Fruit fly (Drosophila melanogaster) whole organism, embryonic: ENCODE results near the gene CG10019.

Source experiments
- Atf-2 ChIP-seq: fragments of 200-800 bp; sonication (Bioruptor generic); optimal IDR thresholded peaks from 2 replicates; lab custom pipeline; 2016; ENCODE audit warnings: missing biosample characterization, missing genetic modification characterization
- Bteb2 ChIP-seq: fragments of 200-800 bp; sonication (Bioruptor generic); optimal IDR thresholded peaks from 2 replicates; lab custom pipeline; 2016; ENCODE audit warnings: missing biosample characterization, missing genetic modification characterization
- CG10147 ChIP-seq: fragments of 200-800 bp; sonication (Bioruptor generic); optimal IDR thresholded peaks from 2 replicates; lab custom pipeline; 2019; ENCODE audit warnings: missing biosample characterization, mild to moderate bottlenecking, missing genetic modification characterization, moderate library complexity
- CG10366 ChIP-seq: fragments of 200-800 bp; sonication (Bioruptor generic); IDR thresholded peaks from 2 replicates; pipeline ENCODE4 v1.3.6; 2022; ENCODE audit warnings: missing biosample characterization, missing genetic modification characterization
- CG11085 ChIP-seq: fragments of 200-800 bp; sonication (Bioruptor generic); IDR thresholded peaks from 2 replicates; pipeline ENCODE4 v1.3.6; 2022; ENCODE audit warnings: missing biosample characterization, missing genetic modification characterization
- CG12104 ChIP-seq: fragments of 200-800 bp; sonication (Bioruptor generic); optimal IDR thresholded peaks from 3 replicates; lab custom pipeline; 2016; ENCODE audit warnings: missing biosample characterization, missing genetic modification characterization
- CG18619 ChIP-seq: fragments of 200-800 bp; sonication (Bioruptor generic); optimal IDR thresholded peaks from 3 replicates; lab custom pipeline; 2017; ENCODE audit warnings: missing biosample characterization, mild to moderate bottlenecking, missing genetic modification characterization
- CG18764 ChIP-seq: fragments of 200-800 bp; sonication (Bioruptor generic); optimal IDR thresholded peaks from 3 replicates; lab custom pipeline; 2016; ENCODE audit warnings: missing biosample characterization, missing genetic modification characterization
- CG2199 ChIP-seq: fragments of 200-800 bp; sonication (Bioruptor generic); IDR thresholded peaks from 3 replicates; pipeline ENCODE4 v1.3.6; 2022; ENCODE audit warnings: missing biosample characterization, missing genetic modification characterization
- CG3163 ChIP-seq: fragments of 200-800 bp; sonication (Bioruptor generic); optimal IDR thresholded peaks from 3 replicates; lab custom pipeline; 2016; ENCODE audit warnings: missing biosample characterization, missing genetic modification characterization
- CG34224 ChIP-seq: fragments of 200-800 bp; sonication (Bioruptor generic); IDR thresholded peaks from 3 replicates; pipeline ENCODE4 v1.3.6; 2022; ENCODE audit warnings: missing biosample characterization, missing genetic modification characterization; ENCODE audit not compliant: partially characterized antibody
- CG3726 ChIP-seq: fragments of 200-800 bp; sonication (Bioruptor generic); IDR thresholded peaks from 3 replicates; pipeline ENCODE4, ENCODE4 v1.3.6; 2022; ENCODE audit warnings: missing biosample characterization, missing genetic modification characterization
- CG5245 ChIP-seq: fragments of 200-800 bp; sonication (Bioruptor generic); optimal IDR thresholded peaks from 3 replicates; lab custom pipeline; 2016; ENCODE audit warnings: missing biosample characterization, missing genetic modification characterization
- CG7271 ChIP-seq: fragments of 200-800 bp; sonication (Bioruptor generic); optimal IDR thresholded peaks from 2 replicates; lab custom pipeline; 2018; ENCODE audit warnings: missing biosample characterization, mild to moderate bottlenecking, missing genetic modification characterization, moderate library complexity
- CG7372 ChIP-seq: fragments of 200-800 bp; sonication (Bioruptor generic); IDR thresholded peaks from 2 replicates; pipeline ENCODE4 v1.3.6; 2022; ENCODE audit warnings: missing biosample characterization, missing genetic modification characterization
- CG8089 ChIP-seq: fragments of 200-800 bp; sonication (Bioruptor generic); optimal IDR thresholded peaks from 3 replicates; lab custom pipeline; 2016; ENCODE audit warnings: missing biosample characterization, missing genetic modification characterization
- CG8290 ChIP-seq, 3 experiments: fragments of 200-800 bp; sonication (Bioruptor generic); optimal IDR thresholded peaks; 2 replicates each; lab custom pipeline; 2016 to 2019; ENCODE audit warnings: missing biosample characterization in 3 of 3, missing genetic modification characterization in 3 of 3, mild to moderate bottlenecking in 2 of 3, moderate library complexity in 1 of 3
- CG8388 ChIP-seq: fragments of 200-800 bp; sonication (Bioruptor generic); optimal IDR thresholded peaks from 2 replicates; lab custom pipeline; 2019; ENCODE audit warnings: missing biosample characterization, mild to moderate bottlenecking, missing genetic modification characterization, moderate library complexity
- CG8765 ChIP-seq: fragments of 200-800 bp; sonication (Bioruptor generic); IDR thresholded peaks from 2 replicates; pipeline ENCODE4 v1.3.6; 2022; ENCODE audit warnings: missing biosample characterization, missing genetic modification characterization
- D ChIP-seq, 2 experiments: fragments of 200-800 bp in 1 of 2; fragments of >200 bp in 1 of 2; sonication (Bioruptor generic) in 1 of 2; optimal IDR thresholded peaks; 2 replicates in 1 of 2; 3 replicates in 1 of 2; lab custom pipeline; 2017; ENCODE audit warnings: mild to moderate bottlenecking in 1 of 2, missing biosample characterization in 1 of 2, missing genetic modification characterization in 1 of 2, missing genetic modification reagents in 1 of 2
- Dbx ChIP-seq: fragments of 200-800 bp; sonication (Bioruptor generic); IDR thresholded peaks from 3 replicates; pipeline ENCODE4 v1.3.6; 2022; ENCODE audit warnings: missing biosample characterization, missing genetic modification characterization
- Dll ChIP-seq: fragments of 200-800 bp; sonication (Bioruptor generic); IDR thresholded peaks from 4 replicates; pipeline ENCODE4 v1.3.6; 2022; ENCODE audit warnings: missing biosample characterization, missing genetic modification characterization; ENCODE audit not compliant: partially characterized antibody
- H2.0 ChIP-seq: fragments of 200-800 bp; sonication (Bioruptor generic); IDR thresholded peaks from 2 replicates; pipeline ENCODE4 v1.3.6; 2022; ENCODE audit warnings: missing biosample characterization, missing genetic modification characterization
- Hr3 ChIP-seq: fragments of 200-800 bp; sonication (Bioruptor generic); optimal IDR thresholded peaks from 3 replicates; lab custom pipeline; 2016; ENCODE audit warnings: missing biosample characterization, missing genetic modification characterization
- Hsf ChIP-seq: fragments of 200-800 bp; sonication (Bioruptor generic); optimal IDR thresholded peaks from 3 replicates; lab custom pipeline; 2016; ENCODE audit warnings: missing biosample characterization, missing genetic modification characterization
- Lim3 ChIP-seq: fragments of 200-800 bp; sonication (Bioruptor generic); IDR thresholded peaks from 2 replicates; pipeline ENCODE4 v1.3.6; 2022; ENCODE audit warnings: missing biosample characterization, missing genetic modification characterization
- NK7.1 ChIP-seq: fragments of 200-800 bp; sonication (Bioruptor generic); optimal IDR thresholded peaks from 3 replicates; lab custom pipeline; 2016; ENCODE audit warnings: missing biosample characterization, missing genetic modification characterization
- Side ChIP-seq: fragments of 200-800 bp; sonication (Bioruptor generic); optimal IDR thresholded peaks from 2 replicates; lab custom pipeline; 2016; ENCODE audit warnings: missing biosample characterization, missing genetic modification characterization
- Trl ChIP-seq, 3 experiments: fragments of >200 bp in 2 of 3; fragments of 200-800 bp in 1 of 3; sonication (Bioruptor generic) in 1 of 3; optimal IDR thresholded peaks; 2 replicates in 1 of 3; 3 replicates in 2 of 3; lab custom pipeline; 2016 to 2017; ENCODE audit warnings: missing biosample characterization in 1 of 3, missing genetic modification characterization in 1 of 3
- btn ChIP-seq: fragments of 200-800 bp; sonication (Bioruptor generic); optimal IDR thresholded peaks from 2 replicates; lab custom pipeline; 2016; ENCODE audit warnings: missing biosample characterization, missing genetic modification characterization
- disco-r ChIP-seq: fragments of 200-800 bp; sonication (Bioruptor generic); optimal IDR thresholded peaks from 2 replicates; lab custom pipeline; 2016; ENCODE audit warnings: missing biosample characterization, missing genetic modification characterization
- dm ChIP-seq: fragments of 200-800 bp; sonication (Bioruptor generic); optimal IDR thresholded peaks from 3 replicates; lab custom pipeline; 2016; ENCODE audit warnings: missing biosample characterization, missing genetic modification characterization
- dysf ChIP-seq: fragments of 200-800 bp; sonication (Bioruptor generic); IDR thresholded peaks from 3 replicates; pipeline ENCODE4 v1.3.6; 2022; ENCODE audit warnings: missing biosample characterization, missing genetic modification characterization
- fd102C ChIP-seq: fragments of 200-800 bp; sonication (Bioruptor generic); optimal IDR thresholded peaks from 2 replicates; lab custom pipeline; 2018; ENCODE audit warnings: missing biosample characterization, mild to moderate bottlenecking, missing genetic modification characterization, moderate library complexity
- ftz-f1 ChIP-seq: fragments of 200-800 bp; sonication (Bioruptor generic); optimal IDR thresholded peaks from 2 replicates; lab custom pipeline; 2016; ENCODE audit warnings: missing biosample characterization, missing genetic modification characterization
- grau ChIP-seq: fragments of 200-800 bp; optimal IDR thresholded peaks from 3 replicates; lab custom pipeline; 2019; ENCODE audit warnings: missing biosample characterization, mild to moderate bottlenecking, missing genetic modification characterization, moderate library complexity
- jigr1 ChIP-seq: fragments of 200-800 bp; sonication (Bioruptor generic); IDR thresholded peaks from 3 replicates; pipeline ENCODE4 v1.3.6; 2022; ENCODE audit warnings: missing biosample characterization, missing genetic modification characterization
- klu ChIP-seq: fragments of 200-800 bp; sonication (Bioruptor generic); IDR thresholded peaks from 2 replicates; pipeline ENCODE4 v1.3.6; 2022; ENCODE audit warnings: missing biosample characterization, missing genetic modification characterization
- lbe ChIP-seq: fragments of 200-800 bp; sonication (Bioruptor generic); optimal IDR thresholded peaks from 2 replicates; lab custom pipeline; 2016; ENCODE audit warnings: missing biosample characterization, mild to moderate bottlenecking, missing genetic modification characterization
- lmd ChIP-seq: fragments of 200-800 bp; sonication (Bioruptor generic); IDR thresholded peaks from 2 replicates; pipeline ENCODE4 v1.3.6; 2022; ENCODE audit warnings: missing biosample characterization, missing genetic modification characterization
- lov ChIP-seq, 2 experiments: fragments of 200-800 bp in 1 of 2; fragments of >200 bp in 1 of 2; sonication (Bioruptor generic) in 1 of 2; IDR thresholded peaks in 1 of 2; optimal IDR thresholded peaks in 1 of 2; 2 replicates in 1 of 2; 3 replicates in 1 of 2; pipeline versions ENCODE4 v1.3.6 to Lab custom; 2017 to 2022; ENCODE audit warnings: missing biosample characterization in 1 of 2, missing genetic modification characterization in 1 of 2
- oc ChIP-seq: fragments of 200-800 bp; sonication (Bioruptor generic); optimal IDR thresholded peaks from 2 replicates; lab custom pipeline; 2018; ENCODE audit warnings: missing biosample characterization, mild to moderate bottlenecking, missing genetic modification characterization, moderate library complexity
- pita ChIP-seq: fragments of 200-800 bp; sonication (Bioruptor generic); optimal IDR thresholded peaks from 2 replicates; lab custom pipeline; 2017; ENCODE audit warnings: missing biosample characterization, mild to moderate bottlenecking, missing genetic modification characterization
- psq ChIP-seq: fragments of 200-800 bp; sonication (Bioruptor generic); optimal IDR thresholded peaks from 2 replicates; lab custom pipeline; 2017; ENCODE audit warnings: missing biosample characterization, missing genetic modification characterization
- pum ChIP-seq: fragments of 200-800 bp; sonication (Bioruptor generic); optimal IDR thresholded peaks from 2 replicates; lab custom pipeline; 2016; ENCODE audit warnings: missing biosample characterization, missing genetic modification characterization
- sima ChIP-seq: fragments of 200-800 bp; sonication (Bioruptor generic); optimal IDR thresholded peaks from 2 replicates; lab custom pipeline; 2016; ENCODE audit warnings: missing biosample characterization, missing genetic modification characterization
- sqz ChIP-seq: fragments of 200-800 bp; sonication (Bioruptor generic); optimal IDR thresholded peaks from 3 replicates; lab custom pipeline; 2018; ENCODE audit warnings: missing biosample characterization, mild to moderate bottlenecking, missing genetic modification characterization
- ssp ChIP-seq: fragments of 200-800 bp; sonication (Bioruptor generic); IDR thresholded peaks from 2 replicates; pipeline ENCODE4 v1.3.6; 2022; ENCODE audit warnings: missing biosample characterization, missing genetic modification characterization
- sug ChIP-seq: fragments of 200-800 bp; optimal IDR thresholded peaks from 2 replicates; lab custom pipeline; 2019; ENCODE audit warnings: missing biosample characterization, mild to moderate bottlenecking, missing genetic modification characterization, moderate library complexity
- wor ChIP-seq: fragments of 200-800 bp; sonication (Bioruptor generic); IDR thresholded peaks from 2 replicates; pipeline ENCODE4 v1.3.6; 2022; ENCODE audit warnings: missing biosample characterization, missing genetic modification characterization

CG10019 gene

DNA sequence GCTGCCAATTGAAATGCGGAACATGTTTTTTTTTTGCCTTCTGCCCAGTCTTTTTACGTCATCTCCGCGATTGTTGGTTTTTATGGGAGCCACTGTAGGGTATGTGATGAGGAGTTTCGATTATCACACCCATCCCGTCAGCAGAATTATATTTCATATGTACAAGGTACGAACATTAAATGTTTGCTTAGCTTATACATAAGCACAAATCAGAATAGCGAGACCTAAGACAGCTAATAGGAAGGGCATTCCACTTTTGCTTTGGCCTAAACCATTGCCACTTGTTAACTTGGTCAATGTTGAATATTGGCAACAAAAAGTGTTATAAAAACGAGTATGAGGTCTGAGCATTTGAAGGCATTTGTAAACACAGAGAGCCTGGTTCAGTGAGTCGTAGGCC is 27.0 kb upstream of the CG10019 start, which contains the start of gene CG2816 (continued):
- no peak for TF ChIP-seq CG12104 (GFP tag; lab: Kevin White, UChicago)
- no peak for TF ChIP-seq Trl (optimal IDR thresholded peaks at IDR 0.05; lab: Kevin White, UChicago)
- TF ChIP-seq Trl (GFP tag; optimal IDR thresholded peaks at IDR 0.05; lab: Kevin White, UChicago) = peak; percentile 26
- TF ChIP-seq Hsf (GFP tag; lab: Kevin White, UChicago) = peak; percentile 12
- peak; percentile 70 for TF ChIP-seq Dbx (GFP tag; lab: Robert Waterston, UW)
- no peak for TF ChIP-seq Lim3 (GFP tag; lab: Robert Waterston, UW)
- TF ChIP-seq Dll (GFP tag; lab: Robert Waterston, UW) = no peak
- TF ChIP-seq CG18619 (GFP tag; lab: Kevin White, UChicago) = peak; percentile 65
- TF ChIP-seq CG10366 (GFP tag; lab: Robert Waterston, UW) = peak; percentile 49; the same call in 1 of the 2 replicates
- peak; percentile 63 for TF ChIP-seq Atf-2 (GFP tag; lab: Kevin White, UChicago)
- no peak for TF ChIP-seq jigr1
- TF ChIP-seq pita (GFP tag; lab: Kevin White, UChicago) = no peak
- peak; percentile 92 for TF ChIP-seq lmd
- peak; percentile 52 for TF ChIP-seq Hr3
- no peak for TF ChIP-seq CG18764
- TF ChIP-seq grau (tag; lab: Kevin White, UChicago) = peak; percentile 58
- TF ChIP-seq CG8290 (GFP tag; optimal IDR thresholded peaks at IDR 0.05; lab: Kevin White, UChicago) = no peak
- peak in 1 of 2 experiments; percentile 83 for TF ChIP-seq CG8290 (tag; optimal IDR thresholded peaks at IDR 0.05; lab: Kevin White, UChicago)
- peak; percentile 23 for TF ChIP-seq pum (GFP tag; lab: Kevin White, UChicago)
- no peak for TF ChIP-seq CG10147 (GFP tag; lab: Kevin White, UChicago)
- peak; percentile 38 for TF ChIP-seq Side (GFP tag; lab: Kevin White, UChicago)
- peak; percentile 9 for TF ChIP-seq CG3163 (GFP tag; lab: Kevin White, UChicago)
- no peak for TF ChIP-seq ssp
- no peak for TF ChIP-seq oc (tag; lab: Kevin White, UChicago)
- peak; percentile 59 for TF ChIP-seq sug
- TF ChIP-seq CG8388 = no peak
- peak; percentile 22 for TF ChIP-seq CG8089
- TF ChIP-seq wor (GFP tag; lab: Robert Waterston, UW) = no peak
- TF ChIP-seq fd102C (GFP tag; lab: Kevin White, UChicago) = no peak
- TF ChIP-seq Bteb2 (GFP tag; lab: Kevin White, UChicago) = no peak
- TF ChIP-seq CG8765 (GFP tag; lab: Robert Waterston, UW) = no peak
- TF ChIP-seq disco-r (GFP tag; lab: Kevin White, UChicago) = no peak
- TF ChIP-seq sima (GFP tag; lab: Kevin White, UChicago) = no peak
- peak; percentile 35 for TF ChIP-seq ftz-f1 (GFP tag; lab: Kevin White, UChicago)
- TF ChIP-seq H2.0 (GFP tag; lab: Robert Waterston, UW) = peak; percentile 76
- peak; percentile 83 for TF ChIP-seq klu
- TF ChIP-seq dysf (GFP tag; lab: Robert Waterston, UW) = peak; percentile 92
- TF ChIP-seq lbe = peak; percentile 86
- no peak for TF ChIP-seq CG5245
- 0 out of 2 replicates have a peak, but pooled peaks have one; percentile 23 for TF ChIP-seq CG11085 (GFP tag; lab: Robert Waterston, UW)
- TF ChIP-seq CG34224 (GFP tag; lab: Robert Waterston, UW) = no peak
- peak; percentile 64; the same call in 1 of the 3 replicates for TF ChIP-seq CG3726 (GFP tag; lab: Robert Waterston, UW)
- peak; percentile 85 for TF ChIP-seq CG7372 (GFP tag; lab: Robert Waterston, UW)
- no peak for TF ChIP-seq dm (GFP tag; lab: Kevin White, UChicago)
- TF ChIP-seq D (optimal IDR thresholded peaks at IDR 0.05; lab: Kevin White, UChicago) = no peak
- TF ChIP-seq D (GFP tag; optimal IDR thresholded peaks at IDR 0.05; lab: Kevin White, UChicago) = no peak
- TF ChIP-seq lov (optimal IDR thresholded peaks at IDR 0.05; lab: Kevin White, UChicago) = no peak
- no peak; the same call in 2 of the 3 replicates for TF ChIP-seq lov (GFP tag; IDR thresholded peaks at IDR 0.05; lab: Robert Waterston, UW)
- TF ChIP-seq psq (GFP tag; lab: Kevin White, UChicago) = peak; percentile 18
- TF ChIP-seq btn (GFP tag; lab: Kevin White, UChicago) = no peak
- no peak for TF ChIP-seq sqz (GFP tag; lab: Kevin White, UChicago)
- TF ChIP-seq CG7271 (tag; lab: Kevin White, UChicago) = no peak
- peak; percentile 18 for TF ChIP-seq NK7.1
- TF ChIP-seq CG2199 (GFP tag; lab: Robert Waterston, UW) = no peak
